Fruit fly (Drosophila melanogaster) whole organism, embryonic: ENCODE measurements around the gene Sr-CI.

Source experiments
- Adf1 ChIP-seq: fragments of 200-800 bp; sonication (Bioruptor generic); IDR thresholded peaks from 2 replicates; pipeline ENCODE4 v1.3.6; 2022; ENCODE audit warnings: missing biosample characterization, missing genetic modification characterization
- CG11695 ChIP-seq: fragments of 200-800 bp; sonication (Bioruptor generic); IDR thresholded peaks from 3 replicates; pipeline ENCODE4 v1.3.6; 2022; ENCODE audit warnings: missing biosample characterization, missing genetic modification characterization
- CG14860 ChIP-seq: fragments of 200-800 bp; sonication (Bioruptor generic); IDR thresholded peaks from 3 replicates; pipeline ENCODE4 v1.3.6; 2022; ENCODE audit warnings: missing biosample characterization, missing genetic modification characterization; ENCODE audit not compliant: partially characterized antibody
- CG1792 ChIP-seq: fragments of 200-800 bp; sonication (Bioruptor generic); optimal IDR thresholded peaks from 2 replicates; lab custom pipeline; 2016; ENCODE audit warnings: missing biosample characterization, missing genetic modification characterization
- CG2678 ChIP-seq: fragments of 200-800 bp; sonication (Bioruptor generic); optimal IDR thresholded peaks from 3 replicates; lab custom pipeline; 2019; ENCODE audit warnings: missing biosample characterization, mild to moderate bottlenecking, missing genetic modification characterization, moderate library complexity
- CG2889 ChIP-seq: fragments of 200-800 bp; sonication (Bioruptor generic); IDR thresholded peaks from 3 replicates; pipeline ENCODE4 v1.3.6; 2022; ENCODE audit warnings: missing biosample characterization, missing genetic modification characterization
- CG6175 ChIP-seq: fragments of 200-800 bp; sonication (Bioruptor generic); IDR thresholded peaks from 3 replicates; pipeline ENCODE4 v1.3.6; 2022; ENCODE audit warnings: missing biosample characterization, missing genetic modification characterization
- CG6254 ChIP-seq: fragments of 200-800 bp; sonication (Bioruptor generic); optimal IDR thresholded peaks from 3 replicates; lab custom pipeline; 2017; ENCODE audit warnings: mild to moderate bottlenecking, missing biosample characterization, missing genetic modification reagents, missing genetic modification characterization
- CG6654 ChIP-seq: fragments of 200-800 bp; sonication (Bioruptor generic); optimal IDR thresholded peaks from 2 replicates; lab custom pipeline; 2017; ENCODE audit warnings: missing biosample characterization, mild to moderate bottlenecking, missing genetic modification characterization
- CG7839 ChIP-seq: fragments of 200-800 bp; sonication (Bioruptor generic); optimal IDR thresholded peaks from 3 replicates; lab custom pipeline; 2018; ENCODE audit warnings: missing biosample characterization, mild to moderate bottlenecking, missing genetic modification characterization, moderate library complexity
- CG9876 ChIP-seq: fragments of 200-800 bp; sonication (Bioruptor generic); optimal IDR thresholded peaks from 2 replicates; lab custom pipeline; 2016; ENCODE audit warnings: missing biosample characterization, missing genetic modification characterization
- HLH4C ChIP-seq: fragments of 200-800 bp; sonication (Bioruptor generic); IDR thresholded peaks from 3 replicates; pipeline ENCODE4 v1.3.6; 2022; ENCODE audit warnings: missing biosample characterization, missing genetic modification characterization; ENCODE audit not compliant: partially characterized antibody
- Hr51 ChIP-seq, 2 experiments: fragments of 200-800 bp; sonication (Bioruptor generic); optimal IDR thresholded peaks; 2 replicates in 1 of 2; 3 replicates in 1 of 2; lab custom pipeline; 2016 to 2018; ENCODE audit warnings: missing biosample characterization in 2 of 2, missing genetic modification characterization in 2 of 2, mild to moderate bottlenecking in 1 of 2, moderate library complexity in 1 of 2
- Lim3 ChIP-seq: fragments of 200-800 bp; sonication (Bioruptor generic); IDR thresholded peaks from 2 replicates; pipeline ENCODE4 v1.3.6; 2022; ENCODE audit warnings: missing biosample characterization, missing genetic modification characterization
- MTF-1 ChIP-seq: fragments of 200-800 bp; sonication (Bioruptor generic); optimal IDR thresholded peaks from 2 replicates; lab custom pipeline; 2018; ENCODE audit warnings: missing biosample characterization, mild to moderate bottlenecking, missing genetic modification characterization, borderline replicate concordance
- Mad ChIP-seq: fragments of 200-800 bp; sonication (Bioruptor generic); optimal IDR thresholded peaks from 2 replicates; lab custom pipeline; 2016; ENCODE audit warnings: missing biosample characterization, missing genetic modification characterization
- Meics ChIP-seq: fragments of 200-800 bp; sonication (Bioruptor generic); optimal IDR thresholded peaks from 2 replicates; lab custom pipeline; 2017; ENCODE audit warnings: missing biosample characterization, mild to moderate bottlenecking, missing genetic modification characterization
- NC2α ChIP-seq: fragments of 200-800 bp; sonication (Bioruptor generic); optimal IDR thresholded peaks from 2 replicates; lab custom pipeline; 2016; ENCODE audit warnings: missing biosample characterization, missing genetic modification characterization
- Nf-YA ChIP-seq: fragments of 200-800 bp; sonication (Bioruptor generic); IDR thresholded peaks from 2 replicates; pipeline ENCODE4 v1.3.6; 2022; ENCODE audit warnings: missing biosample characterization, missing genetic modification characterization
- PHDP ChIP-seq: fragments of 200-800 bp; sonication (Bioruptor generic); optimal IDR thresholded peaks from 3 replicates; lab custom pipeline; 2018; ENCODE audit warnings: missing biosample characterization, mild to moderate bottlenecking, missing genetic modification characterization, moderate library complexity
- Scr ChIP-seq: fragments of 200-800 bp; sonication (Bioruptor generic); IDR thresholded peaks from 2 replicates; pipeline ENCODE4 v1.3.6; 2022; ENCODE audit warnings: missing biosample characterization, missing genetic modification characterization; ENCODE audit not compliant: partially characterized antibody
- Six4 ChIP-seq: fragments of 200-800 bp; sonication (Bioruptor generic); optimal IDR thresholded peaks from 2 replicates; lab custom pipeline; 2016; ENCODE audit warnings: missing biosample characterization, missing genetic modification characterization
- Tbp ChIP-seq: fragments of >200 bp; optimal IDR thresholded peaks from 2 replicates; lab custom pipeline; 2018; ENCODE audit warnings: missing biosample characterization, missing genetic modification characterization
- ase ChIP-seq: fragments of 200-800 bp; sonication (Bioruptor generic); IDR thresholded peaks from 3 replicates; pipeline ENCODE4 v1.3.6; 2022; ENCODE audit warnings: missing biosample characterization, missing genetic modification characterization
- ash1 ChIP-seq: fragments of 200-800 bp; sonication (Bioruptor generic); optimal IDR thresholded peaks from 2 replicates; lab custom pipeline; 2018; ENCODE audit warnings: missing biosample characterization, mild to moderate bottlenecking, missing genetic modification characterization
- caup ChIP-seq: fragments of 200-800 bp; sonication (Bioruptor generic); optimal IDR thresholded peaks from 3 replicates; lab custom pipeline; 2017; ENCODE audit warnings: missing biosample characterization, mild to moderate bottlenecking, missing genetic modification characterization, moderate library complexity; ENCODE audit not compliant: severe bottlenecking
- chif ChIP-seq, 2 experiments: fragments of 200-800 bp; sonication (Bioruptor generic); optimal IDR thresholded peaks; 3 replicates each; lab custom pipeline; 2016; ENCODE audit warnings: missing biosample characterization in 2 of 2, missing genetic modification characterization in 2 of 2
- chn ChIP-seq: fragments of 200-800 bp; sonication (Bioruptor generic); optimal IDR thresholded peaks from 2 replicates; lab custom pipeline; 2016; ENCODE audit warnings: missing biosample characterization, missing genetic modification characterization
- ci ChIP-seq: fragments of 200-800 bp; sonication (Bioruptor generic); IDR thresholded peaks from 3 replicates; pipeline ENCODE4 v1.3.6; 2022; ENCODE audit warnings: missing biosample characterization, missing genetic modification characterization
- da ChIP-seq: fragments of 200-800 bp; sonication (Bioruptor generic); optimal IDR thresholded peaks from 2 replicates; lab custom pipeline; 2016; ENCODE audit warnings: missing biosample characterization, missing genetic modification characterization
- dysf ChIP-seq: fragments of 200-800 bp; sonication (Bioruptor generic); IDR thresholded peaks from 3 replicates; pipeline ENCODE4 v1.3.6; 2022; ENCODE audit warnings: missing biosample characterization, missing genetic modification characterization
- ems ChIP-seq: fragments of 200-800 bp; sonication (Bioruptor generic); optimal IDR thresholded peaks from 3 replicates; lab custom pipeline; 2016; ENCODE audit warnings: missing biosample characterization, missing genetic modification characterization
- ewg ChIP-seq: fragments of 200-800 bp; sonication (Bioruptor generic); optimal IDR thresholded peaks from 3 replicates; lab custom pipeline; 2017; ENCODE audit warnings: mild to moderate bottlenecking, missing biosample characterization, missing genetic modification reagents, missing genetic modification characterization
- gt ChIP-seq: fragments of 200-800 bp; sonication (Bioruptor generic); IDR thresholded peaks from 2 replicates; pipeline ENCODE4 v1.3.6; 2022; ENCODE audit warnings: missing biosample characterization, missing genetic modification characterization
- jigr1 ChIP-seq: fragments of 200-800 bp; sonication (Bioruptor generic); IDR thresholded peaks from 3 replicates; pipeline ENCODE4 v1.3.6; 2022; ENCODE audit warnings: missing biosample characterization, missing genetic modification characterization
- lilli ChIP-seq: fragments of 200-800 bp; sonication (Bioruptor generic); optimal IDR thresholded peaks from 3 replicates; lab custom pipeline; 2016; ENCODE audit warnings: missing biosample characterization, missing genetic modification characterization
- lmd ChIP-seq: fragments of 200-800 bp; sonication (Bioruptor generic); IDR thresholded peaks from 2 replicates; pipeline ENCODE4 v1.3.6; 2022; ENCODE audit warnings: missing biosample characterization, missing genetic modification characterization
- lola ChIP-seq, 3 experiments: fragments of >200 bp in 2 of 3; fragments of 200-800 bp in 1 of 3; sonication (Bioruptor generic) in 1 of 3; optimal IDR thresholded peaks; 2 replicates each; lab custom pipeline; 2017 to 2019; ENCODE audit warnings: missing biosample characterization in 3 of 3, missing genetic modification characterization in 3 of 3, mild to moderate bottlenecking in 1 of 3, moderate library complexity in 1 of 3
- otp ChIP-seq: fragments of 200-800 bp; sonication (Bioruptor generic); IDR thresholded peaks from 3 replicates; pipeline ENCODE4, ENCODE4 v1.3.6; 2022; ENCODE audit warnings: missing biosample characterization, missing genetic modification characterization
- pfk ChIP-seq: fragments of 200-800 bp; sonication (Bioruptor generic); optimal IDR thresholded peaks from 2 replicates; lab custom pipeline; 2018; ENCODE audit warnings: missing biosample characterization, mild to moderate bottlenecking, missing genetic modification characterization, moderate library complexity
- pum ChIP-seq: fragments of 200-800 bp; sonication (Bioruptor generic); optimal IDR thresholded peaks from 2 replicates; lab custom pipeline; 2016; ENCODE audit warnings: missing biosample characterization, missing genetic modification characterization
- slou ChIP-seq: fragments of 200-800 bp; sonication (Bioruptor generic); optimal IDR thresholded peaks from 3 replicates; lab custom pipeline; 2016; ENCODE audit warnings: missing biosample characterization, missing genetic modification characterization
- tgo ChIP-seq: fragments of 200-800 bp; sonication (Bioruptor generic); IDR thresholded peaks from 3 replicates; pipeline ENCODE4 v1.3.6; 2022; ENCODE audit warnings: missing biosample characterization, missing genetic modification characterization
- trh ChIP-seq: fragments of 200-800 bp; sonication (Bioruptor generic); optimal IDR thresholded peaks from 2 replicates; lab custom pipeline; 2016; ENCODE audit warnings: missing biosample characterization, missing genetic modification characterization
- unpg ChIP-seq: fragments of 200-800 bp; sonication (Bioruptor generic); optimal IDR thresholded peaks from 3 replicates; lab custom pipeline; 2018; ENCODE audit warnings: missing biosample characterization, mild to moderate bottlenecking, missing genetic modification characterization, moderate library complexity
- wor ChIP-seq: fragments of 200-800 bp; sonication (Bioruptor generic); IDR thresholded peaks from 2 replicates; pipeline ENCODE4 v1.3.6; 2022; ENCODE audit warnings: missing biosample characterization, missing genetic modification characterization
- yki ChIP-seq: fragments of >200 bp; optimal IDR thresholded peaks from 3 replicates; lab custom pipeline; 2018
- zen2 ChIP-seq: fragments of 200-800 bp; sonication (Bioruptor generic); IDR thresholded peaks from 3 replicates; pipeline ENCODE4 v1.3.6; 2022; ENCODE audit warnings: missing biosample characterization, missing genetic modification characterization; ENCODE audit not compliant: partially characterized antibody
- zfh1 ChIP-seq: fragments of 200-800 bp; sonication (Bioruptor generic); IDR thresholded peaks from 3 replicates; pipeline ENCODE4 v1.3.6; 2022; ENCODE audit warnings: missing biosample characterization, missing genetic modification characterization

The Sr-CI gene

dm6 chr2L:4124629-4125350, 3.3 kb downstream of the Sr-CI start (continued):
- TF ChIP-seq slou (GFP tag; lab: Kevin White, UChicago) = peak; percentile 46
- no peak for TF ChIP-seq jigr1
- TF ChIP-seq CG1792 = no peak
- TF ChIP-seq CG6254 (GFP tag; lab: Kevin White, UChicago) = peak; percentile 74
- no peak for TF ChIP-seq pfk (GFP tag; lab: Kevin White, UChicago)
- no peak for TF ChIP-seq ems
- TF ChIP-seq Scr = no peak
- peak in 1 of 2 experiments; percentile 70 for TF ChIP-seq Hr51 (GFP tag; optimal IDR thresholded peaks at IDR 0.05; lab: Kevin White, UChicago)
- TF ChIP-seq Meics (GFP tag; lab: Kevin White, UChicago) = peak; percentile 56
- peak; percentile 27 for TF ChIP-seq MTF-1 (GFP tag; lab: Kevin White, UChicago)
- TF ChIP-seq gt (GFP tag; lab: Robert Waterston, UW) = no peak
- TF ChIP-seq PHDP (tag; lab: Kevin White, UChicago) = peak; percentile 64
- no peak for TF ChIP-seq Nf-YA (GFP tag; lab: Robert Waterston, UW)
- TF ChIP-seq CG11695 (GFP tag; lab: Robert Waterston, UW) = 0 out of 3 replicates have a peak, but pooled peaks have one; percentile 42
- peak; percentile 42 for TF ChIP-seq Six4 (GFP tag; lab: Kevin White, UChicago)
- no peak for TF ChIP-seq CG14860 (GFP tag; lab: Robert Waterston, UW)
- no peak for TF ChIP-seq CG2889 (GFP tag; lab: Robert Waterston, UW)
- TF ChIP-seq ewg (GFP tag; lab: Kevin White, UChicago) = peak; percentile 40
- TF ChIP-seq Mad (GFP tag; lab: Kevin White, UChicago) = peak; percentile 23
- TF ChIP-seq CG6654 (GFP tag; lab: Kevin White, UChicago) = peak; percentile 40
- peak; percentile 74 for TF ChIP-seq CG7839 (tag; lab: Kevin White, UChicago)
- TF ChIP-seq NC2α (GFP tag; lab: Kevin White, UChicago) = no peak
- TF ChIP-seq lola (GFP tag; optimal IDR thresholded peaks at IDR 0.05; lab: Kevin White, UChicago) = peak in 1 of 3 experiments; percentile 84
- TF ChIP-seq ase (GFP tag; lab: Robert Waterston, UW) = no peak
- no peak for TF ChIP-seq Adf1 (GFP tag; lab: Robert Waterston, UW)
- TF ChIP-seq otp (GFP tag; lab: Robert Waterston, UW) = peak; percentile 27; the same call in 1 of the 3 replicates
- TF ChIP-seq lmd = peak; percentile 48
- TF ChIP-seq CG9876 (GFP tag; lab: Kevin White, UChicago) = no peak
- TF ChIP-seq Tbp (GFP tag; lab: Kevin White, UChicago) = no peak
- peak; percentile 46; the same call in 2 of the 3 replicates for TF ChIP-seq dysf
- no peak for TF ChIP-seq CG6175 (GFP tag; lab: Robert Waterston, UW)
- TF ChIP-seq caup (GFP tag; lab: Kevin White, UChicago) = peak; percentile 45
- peak; percentile 66; the same call in 2 of the 3 replicates for TF ChIP-seq zfh1
- no peak for TF ChIP-seq zen2 (GFP tag; lab: Robert Waterston, UW)
- no peak for TF ChIP-seq HLH4C (GFP tag; lab: Robert Waterston, UW)
- no peak for TF ChIP-seq yki (lab: Kevin White, UChicago)
- peak; percentile 9 for TF ChIP-seq lilli (GFP tag; lab: Kevin White, UChicago)
- TF ChIP-seq da (GFP tag; lab: Kevin White, UChicago) = no peak
- TF ChIP-seq pum (GFP tag; lab: Kevin White, UChicago) = peak; percentile 19
- TF ChIP-seq trh (GFP tag; lab: Kevin White, UChicago) = no peak
- no peak for TF ChIP-seq ash1 (GFP tag; lab: Kevin White, UChicago)
- TF ChIP-seq chn (GFP tag; lab: Kevin White, UChicago) = no peak
- TF ChIP-seq unpg (GFP tag; lab: Kevin White, UChicago) = peak; percentile 66
- peak; percentile 83 for TF ChIP-seq ci
- peak; percentile 46 for TF ChIP-seq tgo (GFP tag; lab: Robert Waterston, UW)
- no peak for TF ChIP-seq Lim3 (GFP tag; lab: Robert Waterston, UW)
- TF ChIP-seq chif (GFP tag; optimal IDR thresholded peaks at IDR 0.05; lab: Kevin White, UChicago) = peak in 1 of 2 experiments; percentile 47
- 0 out of 2 replicates have a peak, but pooled peaks have one; percentile 16 for TF ChIP-seq wor (GFP tag; lab: Robert Waterston, UW)
- TF ChIP-seq CG2678 = peak; percentile 82
